Fruit fly (Drosophila melanogaster): ENCODE data around the gene Sap-r.

The Sap-r gene

dm6 chr3R:30867232-30867631, 21.6 kb downstream of the Sap-r start, which contains the start of gene Cpr100A:
Gene Cpr100A, plus strand, starts transcription at chr3R:30867521.
- TF ChIP-seq CG18262 (tag; optimal IDR thresholded peaks at IDR 0.05) (no peak), CG13894 (tag; optimal IDR thresholded peaks at IDR 0.05) (no peak), CG12219 (GFP tag; optimal IDR thresholded peaks at IDR 0.05) (no peak), Blimp-1 (GFP tag; optimal IDR thresholded peaks at IDR 0.05) (peak; percentile 24), zen (tag; optimal IDR thresholded peaks at IDR 0.05) (no peak), Deaf1 (tag; optimal IDR thresholded peaks at IDR 0.05) (no peak), CG15601 (tag; optimal IDR thresholded peaks at IDR 0.05) (no peak)

dm6 chr3R:30865883-30866282, 23.0 kb downstream of the Sap-r start:
- TF ChIP-seq ap (GFP tag; IDR thresholded peaks at IDR 0.05): 0 out of 2 replicates have a peak, but pooled peaks have one; percentile 1
- no peak for TF ChIP-seq HmgD (GFP tag; optimal IDR thresholded peaks at IDR 0.05)
- TF ChIP-seq vfl (GFP tag; optimal IDR thresholded peaks at IDR 0.05): no peak
- TF ChIP-seq CG13424 (tag; optimal IDR thresholded peaks at IDR 0.05): no peak
- no peak for TF ChIP-seq rib (GFP tag; IDR thresholded peaks at IDR 0.05)
- TF ChIP-seq D (optimal IDR thresholded peaks at IDR 0.05): peak; percentile 41
- no peak for TF ChIP-seq D (GFP tag; optimal IDR thresholded peaks at IDR 0.05)
- TF ChIP-seq Ets65A (GFP tag): peak; percentile 72
- TF ChIP-seq Camta (GFP tag; optimal IDR thresholded peaks at IDR 0.05): no peak
- TF ChIP-seq zen (tag; optimal IDR thresholded peaks at IDR 0.05): peak; percentile 82

- TF ChIP-seq Ets97D (GFP tag; optimal IDR thresholded peaks at IDR 0.05) (no peak), CG17186 (GFP tag; optimal IDR thresholded peaks at IDR 0.05) (no peak), pan (optimal IDR thresholded peaks at IDR 0.05) (no peak), pan (GFP tag; optimal IDR thresholded peaks at IDR 0.05 in 1 of 2, IDR thresholded peaks at IDR 0.05 in 1 of 2) (no peak), Sox102F (GFP tag; optimal IDR thresholded peaks at IDR 0.05) (peak; percentile 6), dysf (GFP tag; IDR thresholded peaks at IDR 0.05) (0 out of 3 replicates have a peak, but pooled peaks have one; percentile 21), Elba2 (GFP tag; optimal IDR thresholded peaks at IDR 0.05) (no peak), CG3847 (GFP tag; IDR thresholded peaks at IDR 0.05) (peak; percentile 29; the same call in 1 of the 2 replicates), otp (GFP tag; IDR thresholded peaks at IDR 0.05) (no peak), CG4424 (GFP tag; optimal IDR thresholded peaks at IDR 0.05) (peak; percentile 17), sna (GFP tag; IDR thresholded peaks at IDR 0.05; ENCODE audit: partially characterized antibody) (no peak), Hr51 (GFP tag; optimal IDR thresholded peaks at IDR 0.05) (peak in 1 of 2 experiments; percentile 40), CG7745 (tag; optimal IDR thresholded peaks at IDR 0.05) (no peak), gce (GFP tag; IDR thresholded peaks at IDR 0.05) (no peak), Trl (optimal IDR thresholded peaks at IDR 0.05) (no peak), Trl (GFP tag; optimal IDR thresholded peaks at IDR 0.05) (no peak), H2.0 (GFP tag; IDR thresholded peaks at IDR 0.05) (0 out of 2 replicates have a peak, but pooled peaks have one; percentile 17), phol (tag; optimal IDR thresholded peaks at IDR 0.05) (peak; percentile 42), CG6683 (GFP tag; optimal IDR thresholded peaks at IDR 0.05) (no peak), kay (GFP tag; optimal IDR thresholded peaks at IDR 0.05) (no peak), al (GFP tag; IDR thresholded peaks at IDR 0.05) (no peak), Fer2 (tag; optimal IDR thresholded peaks at IDR 0.05) (no peak), CG6813 (GFP tag; optimal IDR thresholded peaks at IDR 0.05) (no peak), nmo (GFP tag; optimal IDR thresholded peaks at IDR 0.05) (peak; percentile 37), trh (GFP tag; optimal IDR thresholded peaks at IDR 0.05) (no peak), p53 (GFP tag; optimal IDR thresholded peaks at IDR 0.05) (no peak), row (GFP tag; IDR thresholded peaks at IDR 0.05) (peak; percentile 86), Ssrp (tag; optimal IDR thresholded peaks at IDR 0.05) (peak; percentile 21), slou (GFP tag; optimal IDR thresholded peaks at IDR 0.05) (no peak), bcd (GFP tag; optimal IDR thresholded peaks at IDR 0.05) (peak; percentile 4), CG9727 (GFP tag; optimal IDR thresholded peaks at IDR 0.05) (peak; percentile 43), ap (GFP tag; IDR thresholded peaks at IDR 0.05) (0 out of 2 replicates have a peak, but pooled peaks have one; percentile 17), eve (GFP tag; optimal IDR thresholded peaks at IDR 0.05) (peak in 1 of 2 experiments; percentile 69), ham (GFP tag; IDR thresholded peaks at IDR 0.05) (no peak)
Observed at dm6 chr3R:30865365-30865770, 23.5 kb downstream of the Sap-r start.
